Fruit fly (Drosophila melanogaster) whole organism, embryonic: ENCODE measurements around the gene Vps13D.

Experiments used
- Aef1 ChIP-seq: fragments of 200-800 bp; sonication (Bioruptor generic); IDR thresholded peaks from 3 replicates; pipeline ENCODE4 v1.3.6; 2022; ENCODE audit warnings: missing biosample characterization, missing genetic modification characterization
- Atf6 ChIP-seq: fragments of 200-800 bp; sonication (Bioruptor generic); IDR thresholded peaks from 2 replicates; pipeline ENCODE4 v1.3.6; 2022; ENCODE audit warnings: missing biosample characterization, missing genetic modification characterization
- B-H2 ChIP-seq: fragments of 200-800 bp; sonication (Bioruptor generic); optimal IDR thresholded peaks from 2 replicates; lab custom pipeline; 2018; ENCODE audit warnings: missing biosample characterization, mild to moderate bottlenecking, missing genetic modification characterization
- Blimp-1 ChIP-seq: fragments of 200-800 bp; sonication (Bioruptor generic); optimal IDR thresholded peaks from 3 replicates; lab custom pipeline; 2018; ENCODE audit warnings: missing biosample characterization, missing genetic modification characterization, mild to moderate bottlenecking, moderate library complexity, missing genetic modification reagents
- CG12769 ChIP-seq: fragments of 200-800 bp; sonication (Bioruptor generic); optimal IDR thresholded peaks from 2 replicates; lab custom pipeline; 2019; ENCODE audit warnings: missing biosample characterization, mild to moderate bottlenecking, missing genetic modification characterization, moderate library complexity
- CG1529 ChIP-seq: fragments of 200-800 bp; sonication (Bioruptor generic); optimal IDR thresholded peaks from 3 replicates; lab custom pipeline; 2018; ENCODE audit warnings: missing biosample characterization, missing genetic modification characterization
- CG15696 ChIP-seq: fragments of 200-800 bp; sonication (Bioruptor generic); optimal IDR thresholded peaks from 2 replicates; lab custom pipeline; 2019; ENCODE audit warnings: missing biosample characterization, mild to moderate bottlenecking, missing genetic modification characterization, moderate library complexity
- CG16863 ChIP-seq: fragments of 200-800 bp; sonication (Bioruptor generic); optimal IDR thresholded peaks from 3 replicates; lab custom pipeline; 2016; ENCODE audit warnings: missing biosample characterization, missing genetic modification characterization
- CG17361 ChIP-seq: fragments of 200-800 bp; sonication (Bioruptor generic); IDR thresholded peaks from 3 replicates; pipeline ENCODE4 v1.3.6; 2022; ENCODE audit warnings: missing biosample characterization, missing genetic modification characterization
- CG17612 ChIP-seq: fragments of 200-800 bp; sonication (Bioruptor generic); IDR thresholded peaks from 2 replicates; pipeline ENCODE4 v1.3.6; 2022; ENCODE audit warnings: missing biosample characterization, missing genetic modification characterization
- CG18262 ChIP-seq: fragments of 200-800 bp; optimal IDR thresholded peaks from 3 replicates; lab custom pipeline; 2019; ENCODE audit warnings: missing biosample characterization, mild to moderate bottlenecking, missing genetic modification characterization, moderate library complexity
- CG30020 ChIP-seq: fragments of 200-800 bp; optimal IDR thresholded peaks from 2 replicates; lab custom pipeline; 2019; ENCODE audit warnings: missing biosample characterization, mild to moderate bottlenecking, missing genetic modification characterization, moderate library complexity
- CG31365 ChIP-seq: fragments of 200-800 bp; sonication (Bioruptor generic); optimal IDR thresholded peaks from 2 replicates; lab custom pipeline; 2018; ENCODE audit warnings: missing biosample characterization, mild to moderate bottlenecking, missing genetic modification characterization
- CG31441 ChIP-seq: fragments of 200-800 bp; sonication (Bioruptor generic); IDR thresholded peaks from 2 replicates; pipeline ENCODE4 v1.3.6; 2022; ENCODE audit warnings: missing biosample characterization, missing genetic modification characterization
- CG3281 ChIP-seq: fragments of 200-800 bp; sonication (Bioruptor generic); optimal IDR thresholded peaks from 3 replicates; lab custom pipeline; 2017; ENCODE audit warnings: missing biosample characterization, mild to moderate bottlenecking, missing genetic modification characterization
- CG3995 ChIP-seq: fragments of 200-800 bp; sonication (Bioruptor generic); optimal IDR thresholded peaks from 3 replicates; lab custom pipeline; 2016; ENCODE audit warnings: missing biosample characterization, missing genetic modification characterization
- CG4730 ChIP-seq: fragments of 200-800 bp; sonication (Bioruptor generic); IDR thresholded peaks from 2 replicates; pipeline ENCODE4 v1.3.6; 2022; ENCODE audit warnings: missing biosample characterization, missing genetic modification characterization
- CG8089 ChIP-seq: fragments of 200-800 bp; sonication (Bioruptor generic); optimal IDR thresholded peaks from 3 replicates; lab custom pipeline; 2016; ENCODE audit warnings: missing biosample characterization, missing genetic modification characterization
- CHES-1-like ChIP-seq: fragments of 200-800 bp; sonication (Bioruptor generic); optimal IDR thresholded peaks from 2 replicates; lab custom pipeline; 2016; ENCODE audit warnings: missing biosample characterization, missing genetic modification characterization
- CTCF ChIP-seq: fragments of 200-800 bp; sonication (Bioruptor generic); optimal IDR thresholded peaks from 2 replicates; lab custom pipeline; 2017; ENCODE audit warnings: missing biosample characterization, mild to moderate bottlenecking, missing genetic modification characterization, moderate library complexity
- CkIIα-i1 ChIP-seq: fragments of 200-800 bp; sonication (Bioruptor generic); IDR thresholded peaks from 2 replicates; pipeline ENCODE4 v1.3.6; 2022; ENCODE audit warnings: missing biosample characterization, missing genetic modification characterization
- ERR ChIP-seq: fragments of 200-800 bp; sonication (Bioruptor generic); optimal IDR thresholded peaks from 2 replicates; lab custom pipeline; 2016; ENCODE audit warnings: missing biosample characterization, missing genetic modification characterization
- Fer1 ChIP-seq: fragments of 200-800 bp; sonication (Bioruptor generic); optimal IDR thresholded peaks from 2 replicates; lab custom pipeline; 2017; ENCODE audit warnings: missing biosample characterization, mild to moderate bottlenecking, missing genetic modification characterization
- H15 ChIP-seq: fragments of 200-800 bp; sonication (Bioruptor generic); IDR thresholded peaks from 3 replicates; pipeline ENCODE4 v1.3.6; 2022; ENCODE audit warnings: missing biosample characterization, missing genetic modification characterization
- Jarid2 ChIP-seq: fragments of 200-800 bp; sonication (Bioruptor generic); optimal IDR thresholded peaks from 3 replicates; lab custom pipeline; 2017; ENCODE audit warnings: mild to moderate bottlenecking, missing biosample characterization, missing genetic modification reagents, missing genetic modification characterization
- Rx ChIP-seq: fragments of 200-800 bp; sonication (Bioruptor generic); IDR thresholded peaks from 2 replicates; pipeline ENCODE4 v1.3.6; 2022; ENCODE audit warnings: missing biosample characterization, missing genetic modification characterization
- Sry-δ ChIP-seq: fragments of 200-800 bp; sonication (Bioruptor generic); optimal IDR thresholded peaks from 2 replicates; lab custom pipeline; 2016; ENCODE audit warnings: missing biosample characterization, missing genetic modification characterization
- abd-A ChIP-seq: fragments of 200-800 bp; sonication (Bioruptor generic); optimal IDR thresholded peaks from 3 replicates; lab custom pipeline; 2019; ENCODE audit warnings: missing biosample characterization, mild to moderate bottlenecking, missing genetic modification characterization, moderate library complexity
- amos ChIP-seq: fragments of 200-800 bp; sonication (Bioruptor generic); IDR thresholded peaks from 2 replicates; pipeline ENCODE4 v1.3.6; 2022; ENCODE audit warnings: missing biosample characterization, missing genetic modification characterization; ENCODE audit not compliant: partially characterized antibody
- bbx ChIP-seq: fragments of 200-800 bp; sonication (Bioruptor generic); IDR thresholded peaks from 2 replicates; pipeline ENCODE4 v1.3.6; 2022; ENCODE audit warnings: missing biosample characterization, missing genetic modification characterization; ENCODE audit not compliant: partially characterized antibody
- bigmax ChIP-seq: fragments of 200-800 bp; sonication (Bioruptor generic); optimal IDR thresholded peaks from 2 replicates; lab custom pipeline; 2018; ENCODE audit warnings: missing biosample characterization, mild to moderate bottlenecking, missing genetic modification characterization
- br ChIP-seq: fragments of >200 bp; optimal IDR thresholded peaks from 2 replicates; lab custom pipeline; 2017
- cad ChIP-seq: fragments of >200 bp; optimal IDR thresholded peaks from 2 replicates; lab custom pipeline; 2017; ENCODE audit warnings: missing biosample characterization, missing genetic modification characterization
- cato ChIP-seq: fragments of 200-800 bp; sonication (Bioruptor generic); optimal IDR thresholded peaks from 2 replicates; lab custom pipeline; 2016; ENCODE audit warnings: missing biosample characterization, missing genetic modification characterization, borderline replicate concordance
- crc ChIP-seq: fragments of 200-800 bp; sonication (Bioruptor generic); optimal IDR thresholded peaks from 2 replicates; lab custom pipeline; 2016; ENCODE audit warnings: missing biosample characterization, missing genetic modification characterization
- dan ChIP-seq: fragments of 200-800 bp; sonication (Bioruptor generic); IDR thresholded peaks from 2 replicates; pipeline ENCODE4 v1.3.6; 2022; ENCODE audit warnings: missing biosample characterization, missing genetic modification characterization
- dimm ChIP-seq: fragments of 200-800 bp; sonication (Bioruptor generic); IDR thresholded peaks from 2 replicates; pipeline ENCODE4 v1.3.6; 2022; ENCODE audit warnings: missing biosample characterization, missing genetic modification characterization
- dm ChIP-seq: fragments of 200-800 bp; sonication (Bioruptor generic); optimal IDR thresholded peaks from 3 replicates; lab custom pipeline; 2016; ENCODE audit warnings: missing biosample characterization, missing genetic modification characterization
- emc ChIP-seq: fragments of 200-800 bp; sonication (Bioruptor generic); optimal IDR thresholded peaks from 2 replicates; lab custom pipeline; 2016; ENCODE audit warnings: missing biosample characterization, missing genetic modification characterization
- eve ChIP-seq, 2 experiments: fragments of >200 bp; optimal IDR thresholded peaks; 2 replicates each; lab custom pipeline; 2017; ENCODE audit warnings: missing biosample characterization in 2 of 2, missing genetic modification characterization in 2 of 2
- exex ChIP-seq: fragments of 200-800 bp; sonication (Bioruptor generic); optimal IDR thresholded peaks from 4 replicates; lab custom pipeline; 2018; ENCODE audit warnings: missing biosample characterization, mild to moderate bottlenecking, missing genetic modification characterization, moderate library complexity
- hbn ChIP-seq: fragments of 200-800 bp; sonication (Bioruptor generic); IDR thresholded peaks from 2 replicates; pipeline ENCODE4 v1.3.6; 2022; ENCODE audit warnings: missing biosample characterization, missing genetic modification characterization; ENCODE audit not compliant: partially characterized antibody
- inv ChIP-seq: fragments of 200-800 bp; sonication (Bioruptor generic); IDR thresholded peaks from 2 replicates; pipeline ENCODE4 v1.3.6; 2022; ENCODE audit warnings: missing biosample characterization, missing genetic modification characterization; ENCODE audit not compliant: partially characterized antibody
- klu ChIP-seq: fragments of 200-800 bp; sonication (Bioruptor generic); IDR thresholded peaks from 2 replicates; pipeline ENCODE4 v1.3.6; 2022; ENCODE audit warnings: missing biosample characterization, missing genetic modification characterization
- lab ChIP-seq: fragments of 200-800 bp; sonication (Bioruptor generic); optimal IDR thresholded peaks from 3 replicates; lab custom pipeline; 2017; ENCODE audit warnings: missing biosample characterization, missing genetic modification characterization, mild to moderate bottlenecking, moderate library complexity, missing genetic modification reagents
- maf-S ChIP-seq: fragments of 200-800 bp; sonication (Bioruptor generic); optimal IDR thresholded peaks from 2 replicates; lab custom pipeline; 2016; ENCODE audit warnings: missing biosample characterization, missing genetic modification characterization
- mld ChIP-seq: fragments of 200-800 bp; sonication (Bioruptor generic); IDR thresholded peaks from 3 replicates; pipeline ENCODE4 v1.3.6; 2022; ENCODE audit warnings: missing biosample characterization, missing genetic modification characterization; ENCODE audit not compliant: partially characterized antibody
- pum ChIP-seq: fragments of 200-800 bp; sonication (Bioruptor generic); optimal IDR thresholded peaks from 2 replicates; lab custom pipeline; 2016; ENCODE audit warnings: missing biosample characterization, missing genetic modification characterization
- sima ChIP-seq: fragments of 200-800 bp; sonication (Bioruptor generic); optimal IDR thresholded peaks from 2 replicates; lab custom pipeline; 2016; ENCODE audit warnings: missing biosample characterization, missing genetic modification characterization
- ssp ChIP-seq: fragments of 200-800 bp; sonication (Bioruptor generic); IDR thresholded peaks from 2 replicates; pipeline ENCODE4 v1.3.6; 2022; ENCODE audit warnings: missing biosample characterization, missing genetic modification characterization
- trh ChIP-seq: fragments of 200-800 bp; sonication (Bioruptor generic); optimal IDR thresholded peaks from 2 replicates; lab custom pipeline; 2016; ENCODE audit warnings: missing biosample characterization, missing genetic modification characterization

Gene Vps13D

dm6 chr3L:12772740-12773686, 18.2 kb downstream of the Vps13D start, which contains the start of gene Hip1 (continued):
- TF ChIP-seq bigmax (no peak), eve (GFP tag; optimal IDR thresholded peaks at IDR 0.05; lab: Kevin White, UChicago) (peak in 1 of 2 experiments; percentile 67), CG8089 (GFP tag; lab: Kevin White, UChicago) (no peak), Blimp-1 (GFP tag; lab: Kevin White, UChicago) (no peak), CG12769 (tag; lab: Kevin White, UChicago) (no peak), Rx (no peak), CG16863 (GFP tag; lab: Kevin White, UChicago) (no peak), CG31441 (GFP tag; lab: Robert Waterston, UW) (no peak), dm (GFP tag; lab: Kevin White, UChicago) (no peak), inv (GFP tag; lab: Robert Waterston, UW) (peak; percentile 79), maf-S (no peak), CG30020 (tag; lab: Kevin White, UChicago) (peak; percentile 34), CkIIα-i1 (no peak), trh (GFP tag; lab: Kevin White, UChicago) (no peak), crc (GFP tag; lab: Kevin White, UChicago) (no peak), CG1529 (GFP tag; lab: Kevin White, UChicago) (no peak), amos (peak; percentile 94; the same call in 1 of the 2 replicates), cad (no peak), dan (GFP tag; lab: Robert Waterston, UW) (no peak), abd-A (no peak), Atf6 (GFP tag; lab: Robert Waterston, UW) (no peak), bbx (GFP tag; lab: Robert Waterston, UW) (peak; percentile 90), hbn (GFP tag; lab: Robert Waterston, UW) (peak; percentile 81), mld (peak; percentile 81), cato (GFP tag; lab: Kevin White, UChicago) (no peak), CTCF (no peak), exex (tag; lab: Kevin White, UChicago) (no peak), Fer1 (no peak), ERR (no peak), CG18262 (tag; lab: Kevin White, UChicago) (no peak), CHES-1-like (no peak), B-H2 (GFP tag; lab: Kevin White, UChicago) (no peak), Sry-δ (peak; percentile 95), CG3281 (GFP tag; lab: Kevin White, UChicago) (no peak), dimm (no peak), pum (GFP tag; lab: Kevin White, UChicago) (no peak), CG4730 (GFP tag; lab: Robert Waterston, UW) (no peak), emc (GFP tag; lab: Kevin White, UChicago) (no peak), Aef1 (GFP tag; lab: Robert Waterston, UW) (no peak), H15 (no peak), lab (GFP tag; lab: Kevin White, UChicago) (no peak), CG15696 (tag; lab: Kevin White, UChicago) (no peak), br (lab: Kevin White, UChicago) (no peak), CG17361 (GFP tag; lab: Robert Waterston, UW) (no peak), sima (GFP tag; lab: Kevin White, UChicago) (no peak), klu (GFP tag; lab: Robert Waterston, UW) (no peak), Jarid2 (no peak), CG31365 (tag; lab: Kevin White, UChicago) (no peak), CG3995 (GFP tag; lab: Kevin White, UChicago) (no peak), CG17612 (no peak), ssp (GFP tag; lab: Robert Waterston, UW) (no peak)
